Worm (Caenorhabditis elegans) whole organism, L4 larva: ENCODE data around the gene F44F4.15.

ENCODE experiments used
- D1046.2 ChIP-seq: fragments of 200-800 bp; sonication (Bioruptor generic); IDR thresholded peaks from 2 replicates; pipeline ENCODE4 v1.3.6; 2022; ENCODE audit warnings: missing genetic modification characterization, missing compliant biosample characterization
- F37D6.2 ChIP-seq: sonication (generic microtip); optimal IDR thresholded peaks from 2 replicates; lab custom pipeline; 2016; ENCODE audit warnings: mild to moderate bottlenecking, missing genetic modification characterization, missing compliant biosample characterization
- F44E2.7 ChIP-seq: fragments of 200-800 bp; sonication (Bioruptor generic); IDR thresholded peaks from 2 replicates; pipeline ENCODE4 v2.1.2; 2022; ENCODE audit warnings: missing genetic modification characterization, missing compliant biosample characterization
- T26A8.4 ChIP-seq: fragments of 200-800 bp; sonication (Bioruptor generic); IDR thresholded peaks from 2 replicates; pipeline ENCODE4 v1.3.6; 2022; ENCODE audit warnings: missing genetic modification characterization, missing compliant biosample characterization
- Y48G9A.11 ChIP-seq: fragments of 200-800 bp; sonication (Bioruptor generic); IDR thresholded peaks from 2 replicates; pipeline ENCODE4 v1.3.6; 2022; ENCODE audit warnings: missing genetic modification reagents, missing genetic modification characterization, missing compliant biosample characterization
- Y5F2A.4 ChIP-seq: fragments of 200-800 bp; sonication (Bioruptor generic); optimal IDR thresholded peaks from 2 replicates; lab custom pipeline; 2018; ENCODE audit warnings: mild to moderate bottlenecking, missing genetic modification characterization, missing compliant biosample characterization
- Y75B8A.6 ChIP-seq: fragments of 200-800 bp; sonication (Bioruptor generic); IDR thresholded peaks from 2 replicates; pipeline ENCODE4 v1.3.6; 2022; ENCODE audit warnings: missing genetic modification reagents, missing genetic modification characterization, missing compliant biosample characterization
- ZK546.5 ChIP-seq, 2 experiments: sonication (generic microtip); optimal IDR thresholded peaks; 2 replicates each; lab custom pipeline; 2017; ENCODE audit warnings: missing biosample characterization in 2 of 2, missing genetic modification characterization in 2 of 2
- aha-1 ChIP-seq: fragments of 150-350 bp; peaks from one replicate; lab custom pipeline; 2014; ENCODE audit warnings: missing biosample characterization, missing genetic modification characterization
- aly-2 ChIP-seq: sonication (generic microtip); optimal IDR thresholded peaks from 2 replicates; lab custom pipeline; 2018; ENCODE audit warnings: missing biosample characterization, missing genetic modification characterization
- arid-1 ChIP-seq: fragments of 200-800 bp; sonication (Bioruptor generic); conservative IDR thresholded peaks from 2 replicates; pipeline ENCODE4 v1.3.6; 2022; ENCODE audit warnings: missing genetic modification reagents, missing genetic modification characterization, missing compliant biosample characterization
- ceh-20 ChIP-seq: fragments of 200-800 bp; sonication (Bioruptor generic); IDR thresholded peaks from 2 replicates; pipeline ENCODE4 v1.3.6; 2022; ENCODE audit warnings: missing genetic modification reagents, missing genetic modification characterization, missing compliant biosample characterization
- ceh-28 ChIP-seq: fragments of 150-350 bp; optimal IDR thresholded peaks from 2 replicates; lab custom pipeline; 2014; ENCODE audit warnings: missing biosample characterization, missing genetic modification reagents, missing genetic modification characterization
- ces-1 ChIP-seq: fragments of 150-350 bp; sonication (generic microtip); optimal IDR thresholded peaks from 4 replicates; lab custom pipeline; 2014; ENCODE audit warnings: missing biosample characterization, missing genetic modification reagents, missing genetic modification characterization
- cey-2 ChIP-seq: sonication (generic microtip); optimal IDR thresholded peaks from 3 replicates; lab custom pipeline; 2017; ENCODE audit warnings: missing genetic modification characterization, mild to moderate bottlenecking, missing compliant biosample characterization, antibody characterized with exemption, borderline replicate concordance; ENCODE audit not compliant: insufficient read depth
- daf-12 ChIP-seq: fragments of 150-350 bp; optimal IDR thresholded peaks from 2 replicates; lab custom pipeline; 2014; ENCODE audit warnings: missing biosample characterization, missing genetic modification reagents, missing genetic modification characterization
- daf-19 ChIP-seq: fragments of 200-800 bp; sonication (Bioruptor generic); conservative IDR thresholded peaks from 2 replicates; pipeline ENCODE4 v1.3.6; 2022; ENCODE audit warnings: missing genetic modification characterization, missing compliant biosample characterization
- dmd-8 ChIP-seq: fragments of 200-800 bp; sonication (Bioruptor generic); IDR thresholded peaks from 2 replicates; pipeline ENCODE4 v1.3.6; 2022; ENCODE audit warnings: missing genetic modification characterization, missing compliant biosample characterization
- dmd-9 ChIP-seq: fragments of 200-800 bp; sonication (Bioruptor generic); IDR thresholded peaks from 2 replicates; pipeline ENCODE4 v1.3.6; 2022; ENCODE audit warnings: missing genetic modification reagents, missing genetic modification characterization, missing compliant biosample characterization
- dpl-1 ChIP-seq: fragments of 150-350 bp; optimal IDR thresholded peaks from 2 replicates; lab custom pipeline; 2014; ENCODE audit warnings: missing biosample characterization, missing genetic modification reagents, missing genetic modification characterization
- dve-1 ChIP-seq: sonication (generic microtip); optimal IDR thresholded peaks from 2 replicates; lab custom pipeline; 2017; ENCODE audit warnings: antibody characterized with exemption, mild to moderate bottlenecking, missing genetic modification characterization, missing compliant biosample characterization; ENCODE audit not compliant: insufficient read depth
- egl-43 ChIP-seq: fragments of 200-800 bp; sonication (Bioruptor generic); IDR thresholded peaks from 2 replicates; pipeline ENCODE4 v1.3.6; 2022; ENCODE audit warnings: missing genetic modification reagents, missing genetic modification characterization, missing compliant biosample characterization
- fkh-10 ChIP-seq: fragments of 150-350 bp; optimal IDR thresholded peaks from 2 replicates; lab custom pipeline; 2014; ENCODE audit warnings: missing biosample characterization, missing genetic modification reagents, missing genetic modification characterization
- gei-8 ChIP-seq: fragments of 200-800 bp; sonication (Bioruptor generic); optimal IDR thresholded peaks from 2 replicates; lab custom pipeline; 2018; ENCODE audit warnings: mild to moderate bottlenecking, missing genetic modification characterization, missing compliant biosample characterization
- hlh-11 ChIP-seq: fragments of 200-800 bp; sonication (Bioruptor generic); optimal IDR thresholded peaks from 2 replicates; lab custom pipeline; 2018; ENCODE audit warnings: mild to moderate bottlenecking, missing genetic modification characterization, missing compliant biosample characterization
- hmg-1.1 ChIP-seq: fragments of 200-800 bp; sonication (Bioruptor generic); IDR thresholded peaks from 2 replicates; pipeline ENCODE4 v1.3.6; 2022; ENCODE audit warnings: missing genetic modification reagents, missing genetic modification characterization, missing compliant biosample characterization
- jun-1 ChIP-seq: fragments of 150-350 bp; optimal IDR thresholded peaks from 2 replicates; lab custom pipeline; 2014; ENCODE audit warnings: missing biosample characterization, missing genetic modification reagents, missing genetic modification characterization
- lin-1 ChIP-seq: fragments of 200-800 bp; sonication (Bioruptor generic); IDR thresholded peaks from 2 replicates; pipeline ENCODE4 v1.3.6; 2022; ENCODE audit warnings: missing genetic modification reagents, missing genetic modification characterization, missing compliant biosample characterization
- lin-15B ChIP-seq: fragments of 150-350 bp; sonication (generic microtip); optimal IDR thresholded peaks from 3 replicates; lab custom pipeline; 2014; ENCODE audit warnings: missing biosample characterization, missing genetic modification characterization
- lin-29 ChIP-seq: fragments of 200-800 bp; sonication (Bioruptor generic); IDR thresholded peaks from 2 replicates; pipeline ENCODE4 v1.3.6; 2022; ENCODE audit warnings: missing genetic modification reagents, missing genetic modification characterization, missing compliant biosample characterization
- lin-38 ChIP-seq: fragments of 200-800 bp; sonication (Bioruptor generic); IDR thresholded peaks from 2 replicates; pipeline ENCODE4 v1.3.6; 2022; ENCODE audit warnings: missing genetic modification reagents, missing genetic modification characterization, missing compliant biosample characterization
- lsy-2 ChIP-seq, 2 experiments: fragments of 150-350 bp in 1 of 2; sonication (generic microtip) in 1 of 2; optimal IDR thresholded peaks; 2 replicates each; lab custom pipeline; 2014 to 2017; ENCODE audit warnings: missing biosample characterization in 2 of 2, missing genetic modification characterization in 2 of 2
- mdt-29 ChIP-seq: fragments of 200-800 bp; sonication (Bioruptor generic); IDR thresholded peaks from 2 replicates; pipeline ENCODE4 v1.3.6; 2022; ENCODE audit warnings: missing genetic modification reagents, missing genetic modification characterization, missing compliant biosample characterization
- mxl-3 ChIP-seq: fragments of 200-800 bp; sonication (Bioruptor generic); optimal IDR thresholded peaks from 2 replicates; lab custom pipeline; 2018; ENCODE audit warnings: mild to moderate bottlenecking, missing genetic modification characterization, missing compliant biosample characterization
- nhr-10 ChIP-seq: fragments of 150-350 bp; optimal IDR thresholded peaks from 2 replicates; lab custom pipeline; 2014; ENCODE audit warnings: missing biosample characterization, missing genetic modification characterization
- nhr-102 ChIP-seq: sonication (generic microtip); optimal IDR thresholded peaks from 2 replicates; lab custom pipeline; 2016; ENCODE audit warnings: mild to moderate bottlenecking, missing genetic modification characterization, moderate library complexity, missing compliant biosample characterization
- nhr-11 ChIP-seq: fragments of 150-350 bp; optimal IDR thresholded peaks from 2 replicates; lab custom pipeline; 2014; ENCODE audit warnings: missing biosample characterization, missing genetic modification characterization
- nhr-237 ChIP-seq: sonication (generic microtip); optimal IDR thresholded peaks from 2 replicates; lab custom pipeline; 2017; ENCODE audit warnings: missing biosample characterization, missing genetic modification characterization
- nhr-25 ChIP-seq: sonication (generic microtip); optimal IDR thresholded peaks from 2 replicates; lab custom pipeline; 2017; ENCODE audit warnings: missing genetic modification characterization, mild to moderate bottlenecking, missing compliant biosample characterization, antibody characterized with exemption, moderate library complexity, borderline replicate concordance; ENCODE audit not compliant: insufficient read depth
- nhr-48 ChIP-seq: sonication (generic microtip); optimal IDR thresholded peaks from 2 replicates; lab custom pipeline; 2016; ENCODE audit warnings: mild to moderate bottlenecking, missing genetic modification characterization, missing compliant biosample characterization
- nhr-76 ChIP-seq: fragments of 150-350 bp; optimal IDR thresholded peaks from 2 replicates; lab custom pipeline; 2014; ENCODE audit warnings: missing biosample characterization, missing genetic modification characterization
- pqm-1 ChIP-seq: sonication (generic microtip); optimal IDR thresholded peaks from 2 replicates; lab custom pipeline; 2017; ENCODE audit warnings: missing biosample characterization, missing genetic modification characterization
- skn-1 ChIP-seq: fragments of 150-350 bp; optimal IDR thresholded peaks from 2 replicates; lab custom pipeline; 2014; ENCODE audit warnings: missing biosample characterization, missing genetic modification characterization
- spr-3 ChIP-seq: fragments of 200-800 bp; sonication (Bioruptor generic); optimal IDR thresholded peaks from 2 replicates; lab custom pipeline; 2018; ENCODE audit warnings: mild to moderate bottlenecking, missing genetic modification characterization, missing compliant biosample characterization
- tra-1 ChIP-seq: fragments of 200-800 bp; sonication (Bioruptor generic); IDR thresholded peaks from 2 replicates; pipeline ENCODE4 v1.3.6; 2022; ENCODE audit warnings: missing genetic modification reagents, missing genetic modification characterization, missing compliant biosample characterization
- vab-7 ChIP-seq: fragments of 200-800 bp; sonication (Bioruptor generic); IDR thresholded peaks from 2 replicates; pipeline ENCODE4 v1.3.6; 2022; ENCODE audit warnings: missing genetic modification reagents, missing genetic modification characterization, missing compliant biosample characterization
- zag-1 ChIP-seq: fragments of 150-350 bp; optimal IDR thresholded peaks from 2 replicates; lab custom pipeline; 2014; ENCODE audit warnings: missing biosample characterization, missing genetic modification characterization
- zfp-3 ChIP-seq: fragments of 200-800 bp; sonication (Bioruptor generic); conservative IDR thresholded peaks from 2 replicates; pipeline ENCODE4 v1.3.6; 2022; ENCODE audit warnings: missing genetic modification reagents, missing genetic modification characterization, missing compliant biosample characterization
- zip-11 ChIP-seq: fragments of 200-800 bp; sonication (Bioruptor generic); IDR thresholded peaks from 2 replicates; pipeline ENCODE4 v1.3.6; 2022; ENCODE audit warnings: missing genetic modification characterization, missing compliant biosample characterization
- zip-2 ChIP-seq: fragments of 150-350 bp; optimal IDR thresholded peaks from 2 replicates; lab custom pipeline; 2014; ENCODE audit warnings: missing biosample characterization, missing genetic modification characterization
- ztf-11 ChIP-seq: fragments of 150-350 bp; optimal IDR thresholded peaks from 2 replicates; lab custom pipeline; 2014; ENCODE audit warnings: missing biosample characterization, missing genetic modification characterization

F44F4.15 gene

DNA sequence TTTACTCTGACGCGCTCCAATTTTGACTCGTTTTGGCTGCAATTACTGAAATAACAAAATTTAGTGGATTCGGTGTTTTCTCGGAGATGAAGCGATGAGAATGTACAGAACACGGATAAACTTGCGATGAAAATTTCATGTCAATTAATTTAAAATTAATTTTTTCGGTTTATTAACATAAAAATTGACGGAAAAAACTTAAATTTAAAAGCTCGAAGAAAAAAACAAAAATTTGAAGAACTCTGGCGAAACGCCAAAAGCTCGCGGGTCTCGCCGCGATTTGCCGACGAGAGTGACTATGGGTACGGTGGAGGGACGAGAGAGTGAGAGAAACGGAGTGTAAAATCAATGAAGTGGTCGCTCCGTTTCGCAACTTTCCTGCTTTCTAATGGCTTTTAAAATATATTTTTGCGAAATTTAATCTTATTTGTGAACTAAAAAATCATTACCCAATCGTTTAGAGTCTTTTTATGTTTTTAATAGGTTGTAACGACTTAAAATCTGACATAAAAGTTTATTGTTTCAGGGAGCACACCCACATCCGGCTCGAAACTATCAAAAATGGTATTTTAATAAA, 45.7 kb upstream of the F44F4.15 start, which contains the start of the genes gmps-1 and cap-2 (continued):
- TF ChIP-seq ztf-11 (tag; lab: Kevin White, UChicago), result no peak
- peak; percentile 97 for TF ChIP-seq arid-1
- TF ChIP-seq lin-38, result peak; percentile 93
- peak; percentile 95 for TF ChIP-seq hlh-11
- TF ChIP-seq dve-1 (tag; lab: Kevin White, UChicago), result peak; percentile 99
- peak; percentile 100 for TF ChIP-seq lsy-2 (tag; optimal IDR thresholded peaks at IDR 0.05; lab: Kevin White, UChicago)
- peak; percentile 96 for TF ChIP-seq aha-1 (tag; lab: Kevin White, UChicago)
- TF ChIP-seq ZK546.5 (tag; optimal IDR thresholded peaks at IDR 0.05; lab: Kevin White, UChicago), result peak in 1 of 2 experiments; percentile 20
- TF ChIP-seq nhr-48 (tag; lab: Kevin White, UChicago), result peak; percentile 90
- TF ChIP-seq mxl-3 (GFP tag; lab: Kevin White, UChicago), result peak; percentile 48
- TF ChIP-seq lin-29, result peak; percentile 86
- peak; percentile 78 for TF ChIP-seq Y48G9A.11
- TF ChIP-seq gei-8 (GFP tag; lab: Kevin White, UChicago), result peak; percentile 71
- TF ChIP-seq lin-1, result peak; percentile 86
- no peak for TF ChIP-seq zip-11
- no peak for TF ChIP-seq skn-1 (tag; lab: Kevin White, UChicago)
- peak; percentile 70; the same call in 1 of the 2 replicates for TF ChIP-seq dmd-8 (GFP tag; lab: Robert Waterston, UW)
- TF ChIP-seq hmg-1.1 (GFP tag; lab: Robert Waterston, UW), result peak; percentile 98
- peak; percentile 96 for TF ChIP-seq nhr-102 (tag; lab: Kevin White, UChicago)
- TF ChIP-seq jun-1, result peak; percentile 79
- peak; percentile 49 for TF ChIP-seq nhr-25 (tag; lab: Kevin White, UChicago)
- peak; percentile 34 for TF ChIP-seq zag-1 (tag; lab: Kevin White, UChicago)
- no peak for TF ChIP-seq cey-2 (tag; lab: Kevin White, UChicago)
- peak; percentile 75 for TF ChIP-seq ceh-28
- TF ChIP-seq nhr-11, result peak; percentile 93
- TF ChIP-seq Y5F2A.4, result peak; percentile 60
- peak; percentile 86 for TF ChIP-seq zfp-3 (GFP tag; lab: Robert Waterston, UW)
- peak; percentile 92 for TF ChIP-seq egl-43
- TF ChIP-seq daf-19 (GFP tag; lab: Robert Waterston, UW), result peak; percentile 69; the same call in 1 of the 2 replicates
- peak; percentile 80 for TF ChIP-seq vab-7 (GFP tag; lab: Robert Waterston, UW)
- TF ChIP-seq spr-3 (GFP tag; lab: Kevin White, UChicago), result peak; percentile 92
- TF ChIP-seq T26A8.4 (GFP tag; lab: Robert Waterston, UW), result peak; percentile 98
- no peak for TF ChIP-seq daf-12 (tag; lab: Kevin White, UChicago)
- peak; percentile 91 for TF ChIP-seq dpl-1 (GFP tag; lab: Kevin White, UChicago)
- TF ChIP-seq nhr-10 (tag; lab: Kevin White, UChicago), result peak; percentile 19
- TF ChIP-seq zip-2 (tag; lab: Kevin White, UChicago), result peak; percentile 72
- TF ChIP-seq fkh-10 (GFP tag; lab: Kevin White, UChicago), result peak; percentile 95
- peak; percentile 95 for TF ChIP-seq ceh-20 (GFP tag; lab: Robert Waterston, UW)
- peak; percentile 84 for TF ChIP-seq tra-1 (GFP tag; lab: Robert Waterston, UW)
- peak; percentile 43 for TF ChIP-seq lin-15B (tag; lab: Kevin White, UChicago)
- TF ChIP-seq D1046.2 (GFP tag; lab: Robert Waterston, UW), result peak; percentile 7; the same call in 1 of the 2 replicates
- TF ChIP-seq dmd-9 (GFP tag; lab: Robert Waterston, UW), result peak; percentile 93
- no peak for TF ChIP-seq F44E2.7 (GFP tag; lab: Robert Waterston, UW)
- TF ChIP-seq aly-2 (tag; lab: Kevin White, UChicago), result no peak
- TF ChIP-seq F37D6.2 (tag; lab: Kevin White, UChicago), result peak; percentile 91
- peak; percentile 1 for TF ChIP-seq nhr-237 (tag; lab: Kevin White, UChicago)
- TF ChIP-seq ces-1, result peak; percentile 75
- peak; percentile 91 for TF ChIP-seq mdt-29 (GFP tag; lab: Robert Waterston, UW)
- TF ChIP-seq pqm-1, result peak; percentile 12
- TF ChIP-seq nhr-76, result peak; percentile 35
- TF ChIP-seq Y75B8A.6 (GFP tag; lab: Robert Waterston, UW), result no peak
